Fruit fly (Drosophila melanogaster) whole organism, prepupa: ENCODE results near the gene bam.

ENCODE experiments used
- Blimp-1 ChIP-seq: fragments of 200-800 bp; sonication (Bioruptor generic); optimal IDR thresholded peaks from 3 replicates; lab custom pipeline; 2017; ENCODE audit warnings: missing biosample characterization, missing genetic modification characterization, mild to moderate bottlenecking, moderate library complexity, missing genetic modification reagents
- CG10669 ChIP-seq: fragments of 200-800 bp; sonication (Bioruptor generic); optimal IDR thresholded peaks from 3 replicates; lab custom pipeline; 2018; ENCODE audit warnings: missing biosample characterization, mild to moderate bottlenecking, missing genetic modification characterization, moderate library complexity
- CG11902 ChIP-seq: fragments of 200-800 bp; sonication (Bioruptor generic); optimal IDR thresholded peaks from 3 replicates; lab custom pipeline; 2016; ENCODE audit warnings: missing biosample characterization, missing genetic modification characterization
- CG1621 ChIP-seq: fragments of 200-800 bp; sonication (Bioruptor generic); optimal IDR thresholded peaks from 3 replicates; lab custom pipeline; 2018; ENCODE audit warnings: missing biosample characterization, mild to moderate bottlenecking, missing genetic modification characterization
- CG16779 ChIP-seq: fragments of 200-800 bp; sonication (Bioruptor generic); optimal IDR thresholded peaks from 3 replicates; lab custom pipeline; 2017; ENCODE audit warnings: missing biosample characterization, mild to moderate bottlenecking, missing genetic modification characterization
- CG3032 ChIP-seq: fragments of 200-800 bp; optimal IDR thresholded peaks from 2 replicates; lab custom pipeline; 2019; ENCODE audit warnings: missing biosample characterization, mild to moderate bottlenecking, missing genetic modification characterization, moderate library complexity
- CG3919 ChIP-seq: fragments of 200-800 bp; sonication (Bioruptor generic); optimal IDR thresholded peaks from 3 replicates; lab custom pipeline; 2016; ENCODE audit warnings: missing biosample characterization, missing genetic modification characterization
- CG4318 ChIP-seq: fragments of 200-800 bp; sonication (Bioruptor generic); optimal IDR thresholded peaks from 3 replicates; lab custom pipeline; 2017; ENCODE audit warnings: missing biosample characterization, mild to moderate bottlenecking, missing genetic modification characterization
- CG6276 ChIP-seq: fragments of 200-800 bp; sonication (Bioruptor generic); optimal IDR thresholded peaks from 2 replicates; lab custom pipeline; 2017; ENCODE audit warnings: missing biosample characterization, mild to moderate bottlenecking, missing genetic modification characterization
- CG6792 ChIP-seq: fragments of 200-800 bp; sonication (Bioruptor generic); optimal IDR thresholded peaks from 3 replicates; lab custom pipeline; 2016; ENCODE audit warnings: missing biosample characterization, missing genetic modification characterization
- CG6808 ChIP-seq: fragments of 200-800 bp; sonication (Bioruptor generic); optimal IDR thresholded peaks from 3 replicates; lab custom pipeline; 2017; ENCODE audit warnings: missing biosample characterization, missing genetic modification characterization, mild to moderate bottlenecking, moderate library complexity, missing genetic modification reagents
- CG8632 ChIP-seq: fragments of 200-800 bp; sonication (Bioruptor generic); optimal IDR thresholded peaks from 3 replicates; lab custom pipeline; 2016; ENCODE audit warnings: missing biosample characterization, missing genetic modification characterization
- CG9139 ChIP-seq: fragments of 200-800 bp; sonication (Bioruptor generic); optimal IDR thresholded peaks from 3 replicates; lab custom pipeline; 2017; ENCODE audit warnings: missing biosample characterization, mild to moderate bottlenecking, missing genetic modification characterization
- Eip75B ChIP-seq: fragments of 200-800 bp; sonication (Bioruptor generic); optimal IDR thresholded peaks from 3 replicates; lab custom pipeline; 2016; ENCODE audit warnings: missing biosample characterization, missing genetic modification characterization
- Eip78C ChIP-seq: fragments of 200-800 bp; sonication (Bioruptor generic); peaks from one replicate; lab custom pipeline; 2016; ENCODE audit warnings: missing biosample characterization, missing genetic modification characterization
- Eip93F ChIP-seq: fragments of 200-800 bp; sonication (Bioruptor generic); optimal IDR thresholded peaks from 2 replicates; lab custom pipeline; 2016; ENCODE audit warnings: missing biosample characterization, mild to moderate bottlenecking, missing genetic modification characterization
- Gug ChIP-seq: fragments of 200-800 bp; sonication (Bioruptor generic); IDR thresholded peaks from 2 replicates; pipeline ENCODE4 v1.3.6; 2022; ENCODE audit warnings: missing biosample characterization, missing genetic modification characterization
- Hr39 ChIP-seq: fragments of 200-800 bp; sonication (Bioruptor generic); optimal IDR thresholded peaks from 2 replicates; lab custom pipeline; 2016; ENCODE audit warnings: missing biosample characterization, missing genetic modification characterization
- Hr4 ChIP-seq: fragments of 200-800 bp; sonication (Bioruptor generic); optimal IDR thresholded peaks from 3 replicates; lab custom pipeline; 2016; ENCODE audit warnings: missing biosample characterization, missing genetic modification characterization
- Met ChIP-seq: fragments of 200-800 bp; sonication (Bioruptor generic); optimal IDR thresholded peaks from 3 replicates; lab custom pipeline; 2016; ENCODE audit warnings: missing biosample characterization, missing genetic modification characterization
- OdsH ChIP-seq: fragments of 200-800 bp; sonication (Bioruptor generic); optimal IDR thresholded peaks from 3 replicates; lab custom pipeline; 2016; ENCODE audit warnings: missing biosample characterization, missing genetic modification characterization
- Smox ChIP-seq: fragments of 200-800 bp; sonication (Bioruptor generic); optimal IDR thresholded peaks from 3 replicates; lab custom pipeline; 2016; ENCODE audit warnings: missing biosample characterization, missing genetic modification characterization
- Sox102F ChIP-seq: fragments of 200-800 bp; sonication (Bioruptor generic); optimal IDR thresholded peaks from 2 replicates; lab custom pipeline; 2016; ENCODE audit warnings: missing biosample characterization, mild to moderate bottlenecking, missing genetic modification characterization
- achi ChIP-seq: fragments of 200-800 bp; sonication (Bioruptor generic); optimal IDR thresholded peaks from 3 replicates; lab custom pipeline; 2016; ENCODE audit warnings: missing biosample characterization, missing genetic modification characterization
- acj6 ChIP-seq: fragments of 200-800 bp; sonication (Bioruptor generic); optimal IDR thresholded peaks from 3 replicates; lab custom pipeline; 2016; ENCODE audit warnings: missing biosample characterization, missing genetic modification characterization
- dac ChIP-seq: fragments of 200-800 bp; sonication (Bioruptor generic); optimal IDR thresholded peaks from 2 replicates; lab custom pipeline; 2017; ENCODE audit warnings: missing biosample characterization, mild to moderate bottlenecking, missing genetic modification characterization
- esn ChIP-seq: fragments of 200-800 bp; sonication (Bioruptor generic); optimal IDR thresholded peaks from 2 replicates; lab custom pipeline; 2016; ENCODE audit warnings: missing biosample characterization, mild to moderate bottlenecking, missing genetic modification characterization, moderate library complexity
- fd59A ChIP-seq: fragments of 200-800 bp; sonication (Bioruptor generic); optimal IDR thresholded peaks from 2 replicates; lab custom pipeline; 2017; ENCODE audit warnings: missing biosample characterization, mild to moderate bottlenecking, missing genetic modification characterization, missing genetic modification reagents
- fkh ChIP-seq: fragments of 200-800 bp; sonication (Bioruptor generic); optimal IDR thresholded peaks from 3 replicates; lab custom pipeline; 2017; ENCODE audit warnings: missing biosample characterization, mild to moderate bottlenecking, missing genetic modification characterization, moderate library complexity
- net ChIP-seq: fragments of 200-800 bp; sonication (Bioruptor generic); optimal IDR thresholded peaks from 3 replicates; lab custom pipeline; 2016; ENCODE audit warnings: missing biosample characterization, missing genetic modification characterization
- pdm3 ChIP-seq: fragments of 200-800 bp; sonication (Bioruptor generic); optimal IDR thresholded peaks from 3 replicates; lab custom pipeline; 2016; ENCODE audit warnings: missing biosample characterization, missing genetic modification characterization
- spab ChIP-seq: fragments of 200-800 bp; sonication (Bioruptor generic); optimal IDR thresholded peaks from 2 replicates; lab custom pipeline; 2017; ENCODE audit warnings: missing biosample characterization, mild to moderate bottlenecking, missing genetic modification characterization, missing genetic modification reagents
- ss ChIP-seq, 2 experiments: fragments of 200-800 bp; sonication (Bioruptor generic); optimal IDR thresholded peaks; 2 replicates in 1 of 2; 3 replicates in 1 of 2; lab custom pipeline; 2017 to 2018; ENCODE audit warnings: mild to moderate bottlenecking in 2 of 2, missing biosample characterization in 2 of 2, missing genetic modification characterization in 2 of 2, moderate library complexity in 1 of 2
- svp ChIP-seq: fragments of 200-800 bp; sonication (Bioruptor generic); peaks from one replicate; lab custom pipeline; 2016; ENCODE audit warnings: missing biosample characterization, missing genetic modification characterization
- vri ChIP-seq: fragments of 200-800 bp; sonication (Bioruptor generic); optimal IDR thresholded peaks from 3 replicates; lab custom pipeline; 2016; ENCODE audit warnings: missing biosample characterization, mild to moderate bottlenecking, missing genetic modification characterization

Gene bam

DNA sequence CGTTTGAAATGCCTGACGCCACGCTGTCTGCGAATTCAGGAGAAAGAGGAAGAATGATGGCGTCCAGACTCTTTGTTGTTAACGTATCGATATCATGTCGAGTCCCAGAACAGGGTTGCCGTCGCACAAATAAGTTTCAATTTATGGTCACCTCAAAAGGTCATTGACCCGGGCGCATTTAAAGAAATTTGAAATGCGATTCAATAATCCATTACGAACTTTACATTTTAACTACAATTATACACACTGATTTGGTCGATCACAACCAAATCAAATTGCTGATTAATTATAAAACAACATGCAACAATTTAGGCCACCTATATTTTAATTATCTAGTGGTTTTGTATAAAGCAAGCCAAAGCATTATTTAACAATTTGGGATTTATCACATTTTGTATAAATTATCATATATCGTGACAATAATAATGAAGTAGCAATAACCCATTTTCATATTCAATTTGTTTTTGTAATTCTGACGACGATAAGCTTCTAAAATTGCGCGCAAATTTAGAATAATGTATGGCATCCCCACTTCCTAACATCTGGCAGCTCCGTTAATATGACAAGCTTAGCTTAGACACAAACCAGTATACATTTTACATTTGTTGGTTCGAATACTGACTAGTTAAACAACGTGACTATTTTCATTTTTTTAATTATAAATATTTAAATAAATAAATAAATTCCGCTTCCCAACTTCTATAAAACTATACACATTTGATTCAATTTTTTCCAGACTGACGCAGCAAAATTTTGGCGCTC, at the start of gene bam:
bam (minus strand) TSS at position 58 of the 762 bp plus-strand sequence.
- TF ChIP-seq fkh (GFP tag; lab: Kevin White, UChicago): peak; percentile 11
- no peak for TF ChIP-seq CG9139 (GFP tag; lab: Kevin White, UChicago)
- no peak for TF ChIP-seq Eip93F (GFP tag; lab: Kevin White, UChicago)
- TF ChIP-seq achi (GFP tag; lab: Kevin White, UChicago): no peak
- TF ChIP-seq Met (GFP tag; lab: Kevin White, UChicago): no peak
- no peak for TF ChIP-seq pdm3 (GFP tag; lab: Kevin White, UChicago)
- TF ChIP-seq OdsH (GFP tag; lab: Kevin White, UChicago): no peak
- peak; percentile 75 for TF ChIP-seq svp (GFP tag; lab: Kevin White, UChicago)

DNA sequence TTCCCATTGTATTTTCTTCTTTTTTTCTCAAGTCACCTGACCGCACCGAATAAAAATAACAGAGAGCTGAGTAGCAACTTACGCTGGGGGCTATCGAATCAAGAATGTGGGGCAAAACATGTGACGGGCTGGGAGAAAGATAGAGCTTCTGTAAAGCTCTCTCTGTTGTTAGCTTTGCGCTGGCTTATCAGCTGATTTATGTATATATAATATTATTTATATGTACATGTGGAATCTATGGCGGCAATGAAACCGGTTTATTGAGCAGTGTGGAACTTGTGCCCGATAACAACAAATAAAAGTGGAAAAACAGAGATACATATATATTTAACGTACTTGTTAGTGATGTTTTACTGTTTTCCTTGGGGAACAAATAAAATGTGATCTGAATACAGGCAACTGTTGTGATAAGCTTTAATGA, 48.0 kb upstream of the bam start, which contains the start of gene CG31098:
CG31098 (minus strand) TSS at position 114 of the 421 bp plus-strand sequence.
- TF ChIP-seq vri (GFP tag; lab: Kevin White, UChicago): peak; percentile 33
- TF ChIP-seq fd59A (GFP tag; lab: Kevin White, UChicago): no peak
- TF ChIP-seq Gug (GFP tag; lab: Robert Waterston, UW): no peak
- no peak for TF ChIP-seq Hr39
- peak; percentile 25 for TF ChIP-seq Eip93F (GFP tag; lab: Kevin White, UChicago)
- no peak for TF ChIP-seq Eip75B (GFP tag; lab: Kevin White, UChicago)
- no peak for TF ChIP-seq CG11902 (GFP tag; lab: Kevin White, UChicago)
- TF ChIP-seq Hr4 (GFP tag; lab: Kevin White, UChicago): no peak
- TF ChIP-seq acj6: no peak
- TF ChIP-seq Met (GFP tag; lab: Kevin White, UChicago): no peak
- TF ChIP-seq CG6276 (GFP tag; lab: Kevin White, UChicago): peak; percentile 32
- no peak for TF ChIP-seq Blimp-1 (GFP tag; lab: Kevin White, UChicago)
- TF ChIP-seq CG6792: no peak
- TF ChIP-seq esn (GFP tag; lab: Kevin White, UChicago): no peak
- no peak for TF ChIP-seq CG4318 (GFP tag; lab: Kevin White, UChicago)
- TF ChIP-seq CG9139 (GFP tag; lab: Kevin White, UChicago): no peak
- TF ChIP-seq Eip78C: peak; percentile 77
- TF ChIP-seq dac: no peak
- peak; percentile 3 for TF ChIP-seq Sox102F (GFP tag; lab: Kevin White, UChicago)
- TF ChIP-seq ss (GFP tag; optimal IDR thresholded peaks at IDR 0.05; lab: Kevin White, UChicago): no peak
- TF ChIP-seq CG6808 (GFP tag; lab: Kevin White, UChicago): no peak
- peak; percentile 55 for TF ChIP-seq CG16779 (tag; lab: Kevin White, UChicago)
- peak; percentile 75 for TF ChIP-seq fkh (GFP tag; lab: Kevin White, UChicago)
- no peak for TF ChIP-seq OdsH (GFP tag; lab: Kevin White, UChicago)

DNA sequence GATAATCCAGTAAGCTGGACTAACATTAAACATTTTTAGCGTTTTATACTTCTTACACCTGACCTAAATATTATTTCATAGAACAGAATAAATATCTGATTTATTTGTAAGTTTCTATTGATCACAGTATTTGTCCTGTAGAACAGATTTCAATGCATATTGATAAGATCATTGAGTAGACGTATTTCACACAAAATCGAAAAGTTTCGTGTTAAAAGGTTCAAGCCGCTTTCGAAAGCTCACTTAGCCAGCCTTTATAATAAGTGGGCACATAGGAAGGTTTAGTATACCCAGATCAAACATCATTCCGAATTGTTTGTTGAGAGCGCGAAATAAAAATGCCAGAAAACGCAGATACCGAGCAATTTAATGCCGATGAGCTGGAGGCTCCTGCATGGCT, 44.7 kb upstream of the bam start, which contains the start of gene CG11893:
CG11893 (plus strand) TSS at position 301 of the 400 bp plus-strand sequence.
- no peak for TF ChIP-seq Hr4 (GFP tag; lab: Kevin White, UChicago)
- no peak for TF ChIP-seq ss (GFP tag; optimal IDR thresholded peaks at IDR 0.05; lab: Kevin White, UChicago)
- TF ChIP-seq CG1621: no peak

DNA sequence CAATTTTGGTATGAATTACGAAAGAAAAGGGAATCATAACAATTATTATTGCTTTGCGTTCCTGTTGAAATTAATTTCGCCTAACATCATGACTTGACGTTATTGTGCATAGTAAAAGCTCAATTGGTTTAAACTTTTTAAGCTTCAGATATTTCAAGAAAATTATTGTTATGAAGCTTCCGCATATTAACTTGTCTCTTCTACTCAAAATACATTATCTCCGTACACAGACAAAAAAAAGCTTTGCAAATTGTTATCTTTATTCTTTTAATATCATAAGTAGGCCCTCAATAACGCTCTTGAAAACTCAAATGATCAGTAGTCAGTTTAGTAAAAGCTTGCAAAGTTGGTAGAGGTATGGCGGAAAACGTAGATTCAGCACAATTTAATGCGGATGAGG, 42.2 kb upstream of the bam start, which contains the start of gene CG13658:
CG13658 (plus strand) TSS at position 347 of the 400 bp plus-strand sequence.
- TF ChIP-seq CG10669 (GFP tag; lab: Kevin White, UChicago) (no peak), svp (GFP tag; lab: Kevin White, UChicago) (no peak), Sox102F (GFP tag; lab: Kevin White, UChicago) (no peak), spab (GFP tag; lab: Kevin White, UChicago) (no peak), Smox (GFP tag; lab: Kevin White, UChicago) (no peak), CG4318 (GFP tag; lab: Kevin White, UChicago) (no peak), CG11902 (GFP tag; lab: Kevin White, UChicago) (no peak), esn (GFP tag; lab: Kevin White, UChicago) (no peak), CG8632 (no peak), net (GFP tag; lab: Kevin White, UChicago) (no peak), pdm3 (GFP tag; lab: Kevin White, UChicago) (no peak), achi (GFP tag; lab: Kevin White, UChicago) (no peak), Eip75B (GFP tag; lab: Kevin White, UChicago) (no peak), CG3919 (GFP tag; lab: Kevin White, UChicago) (no peak), CG3032 (tag; lab: Kevin White, UChicago) (no peak), Eip93F (GFP tag; lab: Kevin White, UChicago) (no peak), CG6792 (no peak), dac (no peak), Gug (GFP tag; lab: Robert Waterston, UW) (no peak), CG6808 (GFP tag; lab: Kevin White, UChicago) (no peak)
